Worm (Caenorhabditis elegans): ENCODE results near the gene nspc-12.

Gene nspc-12

ce11 chrX:12367498-12367897, 11.0 kb upstream of the nspc-12 start:
- TF ChIP-seq flt-1 (GFP tag; IDR thresholded peaks at IDR 0.05) (peak; percentile 84), F13C5.2 (tag; optimal IDR thresholded peaks at IDR 0.05) (peak; percentile 84), ets-7 (tag; optimal IDR thresholded peaks at IDR 0.05) (peak; percentile 26), sea-1 (GFP tag; conservative IDR thresholded peaks at IDR 0.05) (peak; percentile 71; the same call in 1 of the 2 replicates), ama-1 (optimal IDR thresholded peaks at IDR 0.05) (no peak), scrt-1 (GFP tag; IDR thresholded peaks at IDR 0.05) (peak; percentile 80), ceh-13 (GFP tag; optimal IDR thresholded peaks at IDR 0.05) (peak; percentile 55), hmg-4 (GFP tag; optimal IDR thresholded peaks at IDR 0.05) (peak; percentile 66), hnd-1 (tag; optimal IDR thresholded peaks at IDR 0.05) (peak; percentile 47), tbx-37 (GFP tag; conservative IDR thresholded peaks at IDR 0.05) (peak; percentile 60; the same call in 1 of the 2 replicates), pes-1 (GFP tag; IDR thresholded peaks at IDR 0.05) (no peak; the same call in none of the 2 replicates), aly-1 (tag; optimal IDR thresholded peaks at IDR 0.05) (peak; percentile 59), B0310.2 (tag; optimal IDR thresholded peaks at IDR 0.05) (peak; percentile 39), tra-4 (tag; optimal IDR thresholded peaks at IDR 0.05) (no peak), tbx-11 (GFP tag; IDR thresholded peaks at IDR 0.05) (peak; percentile 82), hmbx-1 (tag; optimal IDR thresholded peaks at IDR 0.05) (peak; percentile 39), ceh-36 (tag; optimal IDR thresholded peaks at IDR 0.05) (peak; percentile 60)

DNA sequence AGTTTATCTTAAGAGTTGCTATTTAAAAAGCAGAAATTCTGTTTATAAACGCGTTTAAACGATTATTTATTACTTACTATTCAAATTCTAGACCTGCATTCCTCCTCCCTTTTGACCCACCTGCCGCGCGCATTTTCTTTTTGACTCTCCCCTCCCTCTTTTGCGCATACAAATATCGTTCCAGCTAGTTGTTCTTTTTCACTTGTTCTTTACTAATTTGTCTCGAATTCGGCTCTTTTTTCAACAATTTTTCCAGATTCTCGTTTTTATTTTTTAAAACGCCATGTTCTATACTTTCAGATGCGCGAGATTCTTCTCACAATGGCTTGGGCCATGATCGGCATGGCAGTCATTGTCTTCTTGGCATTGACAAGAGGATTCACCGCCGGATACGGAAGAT, 8.9 kb upstream of the nspc-12 start, which contains the start of gene F19H6.4:
Gene F19H6.4, plus strand, starts transcription at position 301 of the 400 bp plus-strand sequence.
- TF ChIP-seq ceh-13 (GFP tag; optimal IDR thresholded peaks at IDR 0.05) (no peak), B0310.2 (tag; optimal IDR thresholded peaks at IDR 0.05) (no peak), hmbx-1 (tag; optimal IDR thresholded peaks at IDR 0.05) (no peak), F13C5.2 (tag; optimal IDR thresholded peaks at IDR 0.05) (no peak), pes-1 (GFP tag; IDR thresholded peaks at IDR 0.05) (no peak), hmg-4 (GFP tag; optimal IDR thresholded peaks at IDR 0.05) (no peak)

DNA sequence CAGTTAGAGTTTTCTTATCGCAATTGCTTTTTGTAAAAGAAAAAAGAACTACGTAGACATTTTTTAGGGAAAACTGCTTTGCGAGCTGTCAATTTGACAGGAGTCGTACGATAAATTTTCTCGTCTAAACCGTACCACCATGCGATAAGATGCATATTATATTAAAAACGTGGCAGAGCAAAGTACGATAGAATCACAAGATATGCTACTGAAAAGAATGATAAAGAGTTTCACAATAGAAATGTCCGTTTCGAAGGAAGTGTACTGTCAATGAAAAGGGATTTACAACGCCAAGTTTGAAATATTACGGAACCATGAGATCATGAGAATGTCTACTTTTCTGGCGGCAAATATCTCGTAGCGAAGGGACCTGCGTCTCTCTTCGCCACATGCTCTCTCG, 8.3 kb upstream of the nspc-12 start, which contains the start of gene F19H6.5:
Gene F19H6.5, minus strand, starts transcription at position 101 of the 400 bp plus-strand sequence.
- TF ChIP-seq hnd-1 (tag; optimal IDR thresholded peaks at IDR 0.05) (no peak), hmg-4 (GFP tag; optimal IDR thresholded peaks at IDR 0.05) (no peak), tbx-11 (GFP tag; IDR thresholded peaks at IDR 0.05) (no peak), flt-1 (GFP tag; IDR thresholded peaks at IDR 0.05) (no peak), tbx-37 (GFP tag; conservative IDR thresholded peaks at IDR 0.05) (no peak), aly-1 (tag; optimal IDR thresholded peaks at IDR 0.05) (no peak)

DNA sequence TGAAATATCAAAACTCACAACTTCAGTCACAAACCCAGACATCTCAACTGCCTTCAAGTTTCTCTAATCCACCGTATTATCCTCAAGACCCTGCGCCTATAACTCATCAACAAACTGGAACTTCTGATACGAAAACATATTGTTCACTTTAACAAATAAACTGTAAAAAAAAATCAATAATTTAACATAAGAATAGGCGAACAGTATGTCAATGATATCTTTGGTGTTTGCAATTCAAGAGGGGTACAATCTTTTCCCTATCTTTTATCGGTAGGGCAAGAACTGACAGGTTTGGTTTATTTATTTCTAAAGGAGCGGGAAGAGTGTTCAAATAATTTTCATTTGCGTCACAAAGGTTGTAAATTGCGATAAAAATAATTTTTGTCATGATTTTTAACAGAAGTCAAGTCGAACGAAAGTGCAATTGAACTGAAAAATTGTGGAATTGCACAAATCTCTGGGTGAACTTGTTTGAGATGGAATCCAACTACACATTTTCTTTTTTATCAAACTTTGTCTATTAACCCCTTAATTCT, 6.5 kb upstream of the nspc-12 start:
- TF ChIP-seq F13C5.2 (tag; optimal IDR thresholded peaks at IDR 0.05): peak; percentile 49
- TF ChIP-seq hmg-4 (GFP tag; optimal IDR thresholded peaks at IDR 0.05): no peak
- no peak for TF ChIP-seq B0310.2 (tag; optimal IDR thresholded peaks at IDR 0.05)

ce11 chrX:12360444-12360843, 4.0 kb upstream of the nspc-12 start, which contains the start of the genes nspc-15 and F19H6.6:
Gene nspc-15, plus strand, starts transcription at chrX:12360744.
Gene F19H6.6, plus strand, starts transcription at chrX:12360827.
- TF ChIP-seq pes-1 (GFP tag; IDR thresholded peaks at IDR 0.05) (no peak), F13C5.2 (tag; optimal IDR thresholded peaks at IDR 0.05) (no peak), tbx-37 (GFP tag; conservative IDR thresholded peaks at IDR 0.05) (no peak), ceh-13 (GFP tag; optimal IDR thresholded peaks at IDR 0.05) (no peak), ceh-36 (tag; optimal IDR thresholded peaks at IDR 0.05) (no peak), flt-1 (GFP tag; IDR thresholded peaks at IDR 0.05) (no peak), ama-1 (optimal IDR thresholded peaks at IDR 0.05) (no peak), scrt-1 (GFP tag; IDR thresholded peaks at IDR 0.05) (no peak), ets-7 (tag; optimal IDR thresholded peaks at IDR 0.05) (no peak)

ce11 chrX:12358957-12359356, 2.5 kb upstream of the nspc-12 start, which contains the start of gene nspc-14:
Gene nspc-14, minus strand, starts transcription at chrX:12359057.
- no peak for TF ChIP-seq ama-1 (optimal IDR thresholded peaks at IDR 0.05)
- TF ChIP-seq ceh-36 (tag; optimal IDR thresholded peaks at IDR 0.05): no peak
- TF ChIP-seq pes-1 (GFP tag; IDR thresholded peaks at IDR 0.05): no peak
- TF ChIP-seq ets-7 (tag; optimal IDR thresholded peaks at IDR 0.05): no peak
- TF ChIP-seq tra-4 (tag; optimal IDR thresholded peaks at IDR 0.05): no peak
- TF ChIP-seq flt-1 (GFP tag; IDR thresholded peaks at IDR 0.05): no peak
- no peak for TF ChIP-seq scrt-1 (GFP tag; IDR thresholded peaks at IDR 0.05)

DNA sequence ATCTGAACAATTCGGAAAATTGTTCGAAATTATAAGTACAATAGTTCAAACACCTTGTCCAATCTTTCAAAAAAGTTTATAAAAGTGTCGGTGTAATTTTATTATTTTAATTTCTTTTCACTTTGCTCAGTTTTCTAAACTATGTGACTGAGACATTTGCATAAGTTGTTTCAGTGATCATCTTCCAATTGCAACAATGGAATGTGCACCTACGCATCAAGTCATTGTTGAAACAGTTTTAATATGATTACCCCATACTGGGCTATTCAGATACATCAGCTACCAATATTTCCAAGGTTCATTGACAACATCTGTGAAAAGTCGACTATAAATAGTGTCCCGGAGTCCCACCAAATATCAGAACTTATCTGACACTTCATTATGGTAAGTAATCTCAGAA, 646 bp upstream of the nspc-12 start, which contains the start of gene nspc-13:
Gene nspc-13, plus strand, starts transcription at position 301 of the 400 bp plus-strand sequence.
- TF ChIP-seq B0310.2 (tag; optimal IDR thresholded peaks at IDR 0.05) (no peak), tra-4 (tag; optimal IDR thresholded peaks at IDR 0.05) (no peak), sea-1 (GFP tag; conservative IDR thresholded peaks at IDR 0.05) (no peak), ama-1 (optimal IDR thresholded peaks at IDR 0.05) (no peak), scrt-1 (GFP tag; IDR thresholded peaks at IDR 0.05) (no peak), F13C5.2 (tag; optimal IDR thresholded peaks at IDR 0.05) (no peak), hnd-1 (tag; optimal IDR thresholded peaks at IDR 0.05) (no peak), ets-7 (tag; optimal IDR thresholded peaks at IDR 0.05) (no peak), tbx-37 (GFP tag; conservative IDR thresholded peaks at IDR 0.05) (no peak), hmg-4 (GFP tag; optimal IDR thresholded peaks at IDR 0.05) (no peak), ceh-13 (GFP tag; optimal IDR thresholded peaks at IDR 0.05) (no peak), aly-1 (tag; optimal IDR thresholded peaks at IDR 0.05) (no peak), flt-1 (GFP tag; IDR thresholded peaks at IDR 0.05) (no peak), hmbx-1 (tag; optimal IDR thresholded peaks at IDR 0.05) (no peak)

DNA sequence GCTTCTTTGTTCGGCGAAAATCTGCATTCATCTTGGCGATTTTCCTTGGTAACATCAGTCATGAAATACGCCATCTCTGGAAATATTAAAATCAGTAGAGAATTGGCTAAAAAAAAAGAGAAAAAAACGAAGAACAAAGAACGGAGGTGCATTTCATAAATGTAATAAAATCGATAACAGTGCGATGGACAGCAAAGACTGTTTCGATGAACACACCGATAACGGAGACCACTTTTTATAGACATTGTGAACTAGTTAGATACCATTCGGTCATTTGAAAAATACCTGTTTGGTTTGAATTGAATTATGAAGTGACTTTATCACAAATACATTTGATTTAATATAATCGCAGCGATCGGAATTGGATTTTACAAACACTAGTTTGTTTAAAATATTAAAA, 3.6 kb downstream of the nspc-12 start, which contains the start of gene F42F12.4:
Gene F42F12.4, minus strand, starts transcription at position 76 of the 400 bp plus-strand sequence.
- no peak for TF ChIP-seq flt-1 (GFP tag; IDR thresholded peaks at IDR 0.05)
- no peak for TF ChIP-seq F13C5.2 (tag; optimal IDR thresholded peaks at IDR 0.05)
- TF ChIP-seq hmg-4 (GFP tag; optimal IDR thresholded peaks at IDR 0.05): no peak
- no peak for TF ChIP-seq tbx-11 (GFP tag; IDR thresholded peaks at IDR 0.05)
- TF ChIP-seq sea-1 (GFP tag; conservative IDR thresholded peaks at IDR 0.05): no peak
- TF ChIP-seq ceh-36 (tag; optimal IDR thresholded peaks at IDR 0.05): no peak

All from whole organism, early embryonic.